Worm (Caenorhabditis elegans) whole organism, midembryonic: ENCODE results near the gene cld-1.

Experiments
- cog-1 ChIP-seq: sonication (generic microtip); optimal IDR thresholded peaks from 2 replicates; lab custom pipeline; 2016; ENCODE audit warnings: missing genetic modification characterization, missing compliant biosample characterization
- flt-1 ChIP-seq: fragments of 200-800 bp; sonication (Bioruptor generic); IDR thresholded peaks from 2 replicates; pipeline ENCODE4 v1.3.6; 2022; ENCODE audit warnings: missing genetic modification characterization, missing compliant biosample characterization
- klf-2 ChIP-seq: fragments of 200-800 bp; sonication (Bioruptor generic); conservative IDR thresholded peaks from 2 replicates; pipeline ENCODE4 v1.3.6; 2022; ENCODE audit warnings: missing genetic modification reagents, missing genetic modification characterization, missing compliant biosample characterization
- med-1 ChIP-seq: sonication (generic microtip); optimal IDR thresholded peaks from 2 replicates; lab custom pipeline; 2017; ENCODE audit warnings: missing genetic modification characterization, mild to moderate bottlenecking, missing compliant biosample characterization, antibody characterized with exemption, missing genetic modification reagents; ENCODE audit not compliant: insufficient read depth
- tab-1 ChIP-seq: fragments of 200-800 bp; sonication (Bioruptor generic); IDR thresholded peaks from 2 replicates; pipeline ENCODE4 v1.3.6; 2022; ENCODE audit warnings: missing genetic modification characterization, missing compliant biosample characterization
- ztf-23 ChIP-seq: fragments of 200-800 bp; sonication (Bioruptor generic); IDR thresholded peaks from 2 replicates; pipeline ENCODE4 v1.3.6; 2022; ENCODE audit warnings: missing genetic modification reagents, missing genetic modification characterization, missing compliant biosample characterization
- ztf-29 ChIP-seq: fragments of 200-800 bp; sonication (Bioruptor generic); IDR thresholded peaks from 2 replicates; pipeline ENCODE4 v1.3.6; 2022; ENCODE audit warnings: missing genetic modification reagents, missing genetic modification characterization, missing compliant biosample characterization

DNA sequence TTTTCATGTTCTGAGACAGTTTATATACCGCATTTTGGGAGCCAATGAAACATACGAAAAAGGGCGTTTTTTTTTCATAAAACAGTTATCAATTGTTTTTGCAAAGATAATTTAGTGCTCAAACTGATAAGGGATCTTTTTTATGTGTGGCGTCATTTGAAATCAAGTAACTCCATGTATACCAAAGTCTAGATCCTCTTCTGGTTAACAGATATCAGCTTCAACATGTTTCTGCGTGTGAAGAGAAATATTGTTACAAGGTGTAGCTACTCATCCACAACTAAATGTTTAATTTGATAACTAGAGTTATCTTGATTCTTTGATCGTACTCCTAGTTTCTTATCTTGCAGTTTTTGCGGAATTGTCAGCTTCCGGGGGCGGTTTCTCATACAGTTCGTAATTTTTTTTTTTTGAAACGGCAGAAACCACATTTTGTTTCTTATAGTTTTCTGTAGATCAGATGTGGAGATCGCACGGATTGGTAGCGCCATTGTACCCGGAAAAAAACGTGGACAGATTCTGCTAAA is 36.0 kb upstream of the cld-1 start:
- TF ChIP-seq ztf-23 (GFP tag; lab: Robert Waterston, UW) (no peak), tab-1 (GFP tag; lab: Robert Waterston, UW) (no peak), ztf-29 (GFP tag; lab: Robert Waterston, UW) (no peak), flt-1 (GFP tag; lab: Robert Waterston, UW) (no peak), cog-1 (tag; lab: Kevin White, UChicago) (no peak), med-1 (GFP tag; lab: Kevin White, UChicago) (no peak), klf-2 (GFP tag; lab: Robert Waterston, UW) (no peak)
